Fruit fly (Drosophila melanogaster): ENCODE results near the gene Ugt37E1.

Ugt37E1 gene

DNA sequence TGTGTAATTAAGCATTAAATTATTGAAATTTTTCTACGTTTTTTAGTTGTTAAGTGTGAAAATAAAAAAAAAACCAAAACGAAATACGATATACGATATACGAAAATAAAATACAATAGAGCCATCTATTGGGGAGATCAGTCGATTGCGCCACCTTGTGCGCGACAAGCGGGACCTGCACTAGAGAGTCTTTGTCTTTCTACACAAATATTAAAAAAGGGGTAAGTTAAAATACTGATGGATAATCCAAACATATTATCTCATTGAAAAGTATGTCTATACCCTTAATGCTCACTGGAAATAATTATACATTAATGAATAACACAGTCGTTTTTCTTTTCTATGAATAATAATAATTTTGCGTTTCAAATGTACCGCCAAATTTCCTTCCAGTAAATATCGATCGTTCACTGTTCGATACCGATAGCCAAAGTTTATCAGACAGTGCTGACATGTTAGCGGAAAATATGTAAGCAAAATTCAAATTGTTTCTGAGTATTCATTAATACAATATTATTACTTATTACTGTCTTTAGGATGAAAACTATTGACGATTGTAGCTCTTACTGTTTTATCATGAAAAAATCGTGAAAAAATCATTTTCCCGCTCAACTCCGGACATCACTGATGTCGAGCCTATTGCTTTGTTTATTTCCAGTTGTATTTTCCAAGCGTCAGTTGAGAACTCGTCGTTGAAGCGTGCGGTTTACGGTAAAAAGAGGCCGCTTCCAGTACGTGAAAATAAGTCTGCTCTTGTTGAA is 19.8 kb downstream of the Ugt37E1 start, which contains the start of gene mdy (continued):
- TF ChIP-seq dysf (GFP tag; IDR thresholded peaks at IDR 0.05) (peak; percentile 55; the same call in 2 of the 3 replicates), CG7963 (GFP tag; IDR thresholded peaks at IDR 0.05; ENCODE audit: partially characterized antibody) (0 out of 3 replicates have a peak, but pooled peaks have one; percentile 29), CG8388 (GFP tag; optimal IDR thresholded peaks at IDR 0.05) (peak; percentile 52), slbo (GFP tag; IDR thresholded peaks at IDR 0.05) (peak; percentile 67), CG10431 (GFP tag; optimal IDR thresholded peaks at IDR 0.05) (no peak), fu2 (GFP tag; optimal IDR thresholded peaks at IDR 0.05) (peak; percentile 52), CG34376 (GFP tag; optimal IDR thresholded peaks at IDR 0.05) (peak; percentile 69), CG8281 (tag; optimal IDR thresholded peaks at IDR 0.05) (peak; percentile 10), Sox102F (GFP tag; optimal IDR thresholded peaks at IDR 0.05) (peak; percentile 60), CG12219 (GFP tag; optimal IDR thresholded peaks at IDR 0.05) (no peak), usp (GFP tag; optimal IDR thresholded peaks at IDR 0.05) (no peak), tap (tag; optimal IDR thresholded peaks at IDR 0.05) (no peak), CG10267 (tag; optimal IDR thresholded peaks at IDR 0.05) (peak; percentile 62), CG10366 (GFP tag; IDR thresholded peaks at IDR 0.05) (peak; percentile 49), ac (GFP tag; optimal IDR thresholded peaks at IDR 0.05) (no peak), Optix (GFP tag; IDR thresholded peaks at IDR 0.05) (peak; percentile 26; the same call in 1 of the 3 replicates), Drgx (GFP tag; IDR thresholded peaks at IDR 0.05) (peak; percentile 57; the same call in 1 of the 2 replicates), GATAe (GFP tag; conservative IDR thresholded peaks at IDR 0.05) (no peak), Dip2 (GFP tag; IDR thresholded peaks at IDR 0.05) (no peak), BtbVII (GFP tag; optimal IDR thresholded peaks at IDR 0.05) (no peak), CG14667 (GFP tag; IDR thresholded peaks at IDR 0.05) (no peak; the same call in 1 of the 2 replicates), Oli (tag; optimal IDR thresholded peaks at IDR 0.05) (peak; percentile 60), bigmax (GFP tag; optimal IDR thresholded peaks at IDR 0.05) (no peak), croc (GFP tag; conservative IDR thresholded peaks at IDR 0.05) (no peak), her (GFP tag; optimal IDR thresholded peaks at IDR 0.05) (peak; percentile 39), vnd (GFP tag; IDR thresholded peaks at IDR 0.05; ENCODE audit: partially characterized antibody) (0 out of 3 replicates have a peak, but pooled peaks have one; percentile 33), CG17912 (GFP tag; optimal IDR thresholded peaks at IDR 0.05) (no peak), CG6272 (GFP tag; IDR thresholded peaks at IDR 0.05) (peak; percentile 30; the same call in 1 of the 2 replicates), CG31224 (GFP tag; IDR thresholded peaks at IDR 0.05) (peak; percentile 38; the same call in 1 of the 2 replicates), Dp (GFP tag; optimal IDR thresholded peaks at IDR 0.05) (peak; percentile 89), CG8924 (tag; optimal IDR thresholded peaks at IDR 0.05) (peak; percentile 74), CG18599 (GFP tag; optimal IDR thresholded peaks at IDR 0.05) (peak; percentile 53), HLHmδ (GFP tag; optimal IDR thresholded peaks at IDR 0.05) (no peak), gce (GFP tag; IDR thresholded peaks at IDR 0.05) (peak; percentile 29; the same call in 1 of the 3 replicates), CG13775 (GFP tag; optimal IDR thresholded peaks at IDR 0.05) (peak; percentile 71), CG32767 (GFP tag; IDR thresholded peaks at IDR 0.05) (no peak; the same call in 1 of the 2 replicates), insv (GFP tag; optimal IDR thresholded peaks at IDR 0.05) (peak in 1 of 2 experiments; percentile 62), CG3726 (GFP tag; IDR thresholded peaks at IDR 0.05) (0 out of 3 replicates have a peak, but pooled peaks have one; percentile 9), Hr3 (GFP tag; optimal IDR thresholded peaks at IDR 0.05) (peak; percentile 42), Lhr (GFP tag; optimal IDR thresholded peaks at IDR 0.05) (peak; percentile 79), CG7271 (tag; optimal IDR thresholded peaks at IDR 0.05) (no peak), Side (GFP tag; optimal IDR thresholded peaks at IDR 0.05) (peak; percentile 5), CG11696 (GFP tag; IDR thresholded peaks at IDR 0.05) (no peak), danr (GFP tag; IDR thresholded peaks at IDR 0.05) (0 out of 2 replicates have a peak, but pooled peaks have one; percentile 6), maf-S (GFP tag; optimal IDR thresholded peaks at IDR 0.05) (peak; percentile 23), h (optimal IDR thresholded peaks at IDR 0.05) (no peak), CG5245 (GFP tag; optimal IDR thresholded peaks at IDR 0.05) (peak; percentile 32), gcm2 (GFP tag; optimal IDR thresholded peaks at IDR 0.05) (peak; percentile 23), CG16815 (GFP tag; optimal IDR thresholded peaks at IDR 0.05) (no peak)

Measured in whole organism, embryonic.